Worm (Caenorhabditis elegans) whole organism, mixed stage, embryonic: ENCODE data around the gene btb-9.

Experiments used
- M03D4.4 ChIP-seq: sonication (generic microtip); optimal IDR thresholded peaks from 2 replicates; lab custom pipeline; 2017; ENCODE audit warnings: mild to moderate bottlenecking, missing genetic modification characterization, missing compliant biosample characterization
- bed-3 ChIP-seq: fragments of 200-800 bp; sonication (Bioruptor generic); optimal IDR thresholded peaks from 3 replicates; lab custom pipeline; 2018; ENCODE audit warnings: mild to moderate bottlenecking, missing genetic modification characterization, moderate library complexity, missing compliant biosample characterization
- blmp-1 ChIP-seq: fragments of 150-350 bp; optimal IDR thresholded peaks from 2 replicates; lab custom pipeline; 2014; ENCODE audit warnings: missing biosample characterization, missing genetic modification characterization
- ceh-39 ChIP-seq: fragments of 150-350 bp; optimal IDR thresholded peaks from 2 replicates; lab custom pipeline; 2014; ENCODE audit warnings: missing biosample characterization, missing genetic modification characterization
- ceh-43 ChIP-seq: fragments of 200-800 bp; sonication (Bioruptor generic); optimal IDR thresholded peaks from 2 replicates; lab custom pipeline; 2018; ENCODE audit warnings: mild to moderate bottlenecking, missing genetic modification characterization, moderate library complexity, missing compliant biosample characterization
- ceh-83 ChIP-seq: fragments of 200-800 bp; sonication (Bioruptor generic); optimal IDR thresholded peaks from 2 replicates; lab custom pipeline; 2018; ENCODE audit warnings: mild to moderate bottlenecking, missing genetic modification characterization, missing compliant biosample characterization
- cnd-1 ChIP-seq: fragments of 200-800 bp; sonication (Bioruptor generic); optimal IDR thresholded peaks from 2 replicates; lab custom pipeline; 2018; ENCODE audit warnings: mild to moderate bottlenecking, missing genetic modification characterization, missing compliant biosample characterization
- elt-3 ChIP-seq: fragments of 150-350 bp; optimal IDR thresholded peaks from 2 replicates; lab custom pipeline; 2014; ENCODE audit warnings: missing biosample characterization, missing genetic modification characterization
- flh-1 ChIP-seq: fragments of 200-800 bp; sonication (Bioruptor generic); optimal IDR thresholded peaks from 2 replicates; lab custom pipeline; 2018; ENCODE audit warnings: mild to moderate bottlenecking, missing genetic modification characterization, moderate library complexity, missing compliant biosample characterization
- ham-2 ChIP-seq: fragments of 200-800 bp; sonication (Bioruptor generic); optimal IDR thresholded peaks from 2 replicates; lab custom pipeline; 2018; ENCODE audit warnings: mild to moderate bottlenecking, missing genetic modification characterization, missing compliant biosample characterization
- hlh-1 ChIP-seq: fragments of 150-350 bp; optimal IDR thresholded peaks from 2 replicates; lab custom pipeline; 2014; ENCODE audit warnings: missing biosample characterization, missing genetic modification reagents, missing genetic modification characterization
- lin-13 ChIP-seq: fragments of 150-350 bp; optimal IDR thresholded peaks from 2 replicates; lab custom pipeline; 2014; ENCODE audit warnings: missing biosample characterization, missing genetic modification characterization
- lin-32 ChIP-seq: fragments of 200-800 bp; sonication (Bioruptor generic); optimal IDR thresholded peaks from 2 replicates; lab custom pipeline; 2018; ENCODE audit warnings: mild to moderate bottlenecking, missing genetic modification characterization, missing compliant biosample characterization
- lsy-2 ChIP-seq: fragments of 150-350 bp; optimal IDR thresholded peaks from 2 replicates; lab custom pipeline; 2014; ENCODE audit warnings: missing biosample characterization, missing genetic modification characterization
- mls-2 ChIP-seq: sonication (generic microtip); optimal IDR thresholded peaks from 2 replicates; lab custom pipeline; 2016; ENCODE audit warnings: mild to moderate bottlenecking, missing genetic modification characterization, moderate library complexity, missing compliant biosample characterization
- nhr-2 ChIP-seq: fragments of 150-350 bp; optimal IDR thresholded peaks from 2 replicates; lab custom pipeline; 2014; ENCODE audit warnings: missing biosample characterization, missing genetic modification characterization
- nhr-76 ChIP-seq: sonication (generic microtip); optimal IDR thresholded peaks from 2 replicates; lab custom pipeline; 2017; ENCODE audit warnings: missing biosample characterization, missing genetic modification characterization
- pha-4 ChIP-seq: fragments of 150-350 bp; optimal IDR thresholded peaks from 2 replicates; lab custom pipeline; 2018; ENCODE audit warnings: missing biosample characterization, missing genetic modification reagents, missing genetic modification characterization
- sem-2 ChIP-seq: fragments of 200-800 bp; sonication (Bioruptor generic); optimal IDR thresholded peaks from 2 replicates; lab custom pipeline; 2018; ENCODE audit warnings: mild to moderate bottlenecking, missing genetic modification characterization, missing compliant biosample characterization
- snpc-4 ChIP-seq: fragments of 150-350 bp; optimal IDR thresholded peaks from 2 replicates; lab custom pipeline; 2014; ENCODE audit warnings: missing biosample characterization, missing genetic modification characterization
- sptf-1 ChIP-seq: sonication (generic microtip); optimal IDR thresholded peaks from 2 replicates; lab custom pipeline; 2017; ENCODE audit warnings: mild to moderate bottlenecking, missing genetic modification characterization, moderate library complexity, missing compliant biosample characterization
- tbx-8 ChIP-seq: fragments of 200-800 bp; sonication (Bioruptor generic); optimal IDR thresholded peaks from 2 replicates; lab custom pipeline; 2018; ENCODE audit warnings: mild to moderate bottlenecking, missing genetic modification characterization, moderate library complexity, missing compliant biosample characterization
- unc-120 ChIP-seq: sonication (generic microtip); optimal IDR thresholded peaks from 2 replicates; lab custom pipeline; 2017; ENCODE audit warnings: missing genetic modification characterization, missing compliant biosample characterization; ENCODE audit not compliant: poor library complexity, severe bottlenecking
- unc-39 ChIP-seq: fragments of 150-350 bp; optimal IDR thresholded peaks from 2 replicates; lab custom pipeline; 2014; ENCODE audit warnings: missing biosample characterization, missing genetic modification characterization
- unc-62 ChIP-seq: fragments of 150-350 bp; optimal IDR thresholded peaks from 2 replicates; lab custom pipeline; 2014; ENCODE audit warnings: missing biosample characterization, missing genetic modification reagents, missing genetic modification characterization
- zip-8 ChIP-seq: fragments of 150-350 bp; optimal IDR thresholded peaks from 2 replicates; lab custom pipeline; 2014; ENCODE audit warnings: missing biosample characterization, missing genetic modification characterization
- ztf-11 ChIP-seq: fragments of 150-350 bp; optimal IDR thresholded peaks from 2 replicates; lab custom pipeline; 2014; ENCODE audit warnings: missing biosample characterization, missing genetic modification characterization

The btb-9 gene

ce11 chrII:1691011-1691410, 37.3 kb upstream of the btb-9 start, which contains the start of gene fbxc-22:
Gene fbxc-22 (minus strand): TSS chrII:1691111.
- TF ChIP-seq bed-3 (GFP tag; lab: Kevin White, UChicago) (no peak), elt-3 (no peak), nhr-76 (tag; lab: Kevin White, UChicago) (no peak), unc-39 (tag; lab: Kevin White, UChicago) (no peak), ztf-11 (no peak), hlh-1 (tag; lab: Kevin White, UChicago) (no peak), lsy-2 (no peak), zip-8 (tag; lab: Kevin White, UChicago) (no peak), blmp-1 (tag; lab: Kevin White, UChicago) (no peak), unc-62 (GFP tag; lab: Kevin White, UChicago) (no peak), sptf-1 (tag; lab: Kevin White, UChicago) (no peak), M03D4.4 (tag; lab: Kevin White, UChicago) (no peak), cnd-1 (tag; lab: Kevin White, UChicago) (no peak)

ce11 chrII:1692827-1693226, 35.5 kb upstream of the btb-9 start, which contains the start of gene fbxc-21:
Gene fbxc-21 (minus strand): TSS chrII:1692927.
- TF ChIP-seq ceh-39 (tag; lab: Kevin White, UChicago), result no peak
- TF ChIP-seq blmp-1 (tag; lab: Kevin White, UChicago), result no peak
- no peak for TF ChIP-seq unc-39 (tag; lab: Kevin White, UChicago)

- no peak for TF ChIP-seq M03D4.4 (tag; lab: Kevin White, UChicago)
- TF ChIP-seq sem-2 (GFP tag; lab: Kevin White, UChicago), result no peak
- TF ChIP-seq bed-3 (GFP tag; lab: Kevin White, UChicago), result no peak
- no peak for TF ChIP-seq ceh-39 (tag; lab: Kevin White, UChicago)
- TF ChIP-seq lsy-2, result no peak
- no peak for TF ChIP-seq hlh-1 (tag; lab: Kevin White, UChicago)
- TF ChIP-seq cnd-1 (tag; lab: Kevin White, UChicago), result no peak
- TF ChIP-seq unc-39 (tag; lab: Kevin White, UChicago), result no peak
- TF ChIP-seq flh-1 (GFP tag; lab: Kevin White, UChicago), result no peak
- no peak for TF ChIP-seq elt-3
- TF ChIP-seq lin-13 (tag; lab: Kevin White, UChicago), result no peak
- no peak for TF ChIP-seq nhr-2 (tag; lab: Kevin White, UChicago)
- TF ChIP-seq pha-4 (tag; lab: Kevin White, UChicago), result no peak
- TF ChIP-seq lin-32 (GFP tag; lab: Kevin White, UChicago), result no peak
- TF ChIP-seq zip-8 (tag; lab: Kevin White, UChicago), result no peak
- TF ChIP-seq unc-120 (tag; lab: Kevin White, UChicago), result no peak
- TF ChIP-seq ceh-83 (GFP tag; lab: Kevin White, UChicago), result no peak
These were observed 33.8 kb upstream of the btb-9 start, which contains the start of gene fbxc-26 for ce11 chrII:1694530-1694929. Gene fbxc-26 (minus strand): TSS chrII:1694630.

DNA sequence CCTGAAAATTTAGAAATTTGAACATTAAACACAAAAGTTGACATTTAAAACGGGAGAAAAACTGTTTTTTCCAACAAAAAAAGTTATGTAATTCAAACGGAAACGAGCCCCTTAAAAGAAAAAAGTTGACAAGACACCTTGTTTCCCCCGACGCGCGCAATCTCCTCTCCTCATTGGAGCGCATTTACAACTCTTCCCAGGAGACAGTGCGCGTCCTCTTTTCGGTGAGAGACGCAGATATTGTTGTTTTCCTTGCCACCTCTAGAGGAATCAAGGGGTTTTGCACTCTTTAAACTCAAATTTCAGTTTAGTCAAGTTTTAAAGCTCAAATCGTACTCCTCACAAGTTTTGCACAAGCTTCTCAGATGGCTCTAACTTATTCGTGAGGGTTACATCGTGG, 32.4 kb upstream of the btb-9 start, which contains the start of gene F58E1.13:
Gene F58E1.13, minus strand, starts transcription at position 12 of the 400 bp plus-strand sequence.
- TF ChIP-seq unc-39 (tag; lab: Kevin White, UChicago), result no peak
- no peak for TF ChIP-seq ztf-11
- no peak for TF ChIP-seq lsy-2
- no peak for TF ChIP-seq snpc-4
- no peak for TF ChIP-seq lin-13 (tag; lab: Kevin White, UChicago)
- no peak for TF ChIP-seq tbx-8 (GFP tag; lab: Kevin White, UChicago)
- no peak for TF ChIP-seq bed-3 (GFP tag; lab: Kevin White, UChicago)

DNA sequence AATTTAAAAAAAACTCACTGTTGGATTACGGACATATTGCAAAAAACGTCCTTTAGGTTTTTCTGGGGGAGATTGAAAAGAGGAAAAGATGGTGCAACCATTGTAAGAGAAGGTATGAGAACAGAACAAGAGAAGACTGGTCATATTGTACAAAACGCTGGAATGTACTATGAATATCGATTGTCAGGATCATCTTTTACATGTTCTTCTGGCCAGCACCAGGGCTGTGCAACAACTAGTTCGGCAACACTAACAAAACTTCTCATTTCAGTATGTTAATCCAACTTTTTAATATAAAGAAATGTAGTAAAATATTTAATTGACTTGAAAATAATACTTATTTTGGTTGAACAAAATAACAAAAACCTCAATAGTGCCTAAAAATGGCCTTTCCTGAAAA, 24.9 kb upstream of the btb-9 start, which contains the start of gene fbxb-47:
Gene fbxb-47, minus strand, starts transcription at position 101 of the 400 bp plus-strand sequence.
- TF ChIP-seq pha-4 (tag; lab: Kevin White, UChicago) (no peak), bed-3 (GFP tag; lab: Kevin White, UChicago) (no peak), lin-32 (GFP tag; lab: Kevin White, UChicago) (no peak), blmp-1 (tag; lab: Kevin White, UChicago) (no peak), elt-3 (no peak), mls-2 (no peak), cnd-1 (tag; lab: Kevin White, UChicago) (no peak), nhr-76 (tag; lab: Kevin White, UChicago) (no peak), unc-120 (tag; lab: Kevin White, UChicago) (no peak), ceh-39 (tag; lab: Kevin White, UChicago) (no peak), hlh-1 (tag; lab: Kevin White, UChicago) (no peak), sem-2 (GFP tag; lab: Kevin White, UChicago) (no peak), ham-2 (GFP tag; lab: Kevin White, UChicago) (no peak), unc-39 (tag; lab: Kevin White, UChicago) (no peak), ceh-43 (GFP tag; lab: Kevin White, UChicago) (no peak)
